Fruit fly (Drosophila melanogaster): ENCODE data around the gene pyx.

- TF ChIP-seq CG8478 (optimal IDR thresholded peaks at IDR 0.05) (no peak), CTCF (optimal IDR thresholded peaks at IDR 0.05) (no peak)
Observed at dm6 chr3L:184251-184650, 38.6 kb downstream of the pyx start, which contains the start of the genes CG34140, Mkp and Mtch.

All from S2 (cell line).